Worm (Caenorhabditis elegans): ENCODE results near the gene F48B9.3.

The F48B9.3 gene

ce11 chrX:2164751-2165150 lies at the start of gene F48B9.3:
F48B9.3 (plus strand) TSS chrX:2165051.
- TF ChIP-seq ztf-11 (tag; optimal IDR thresholded peaks at IDR 0.05) = no peak
- TF ChIP-seq lsy-2 (tag; optimal IDR thresholded peaks at IDR 0.05) = no peak
- TF ChIP-seq nhr-12 (tag; optimal IDR thresholded peaks at IDR 0.05) = no peak
- TF ChIP-seq flh-1 (GFP tag; optimal IDR thresholded peaks at IDR 0.05) = no peak
- TF ChIP-seq unc-39 (tag; optimal IDR thresholded peaks at IDR 0.05) = no peak
- TF ChIP-seq sptf-1 (tag; optimal IDR thresholded peaks at IDR 0.05) = no peak
- TF ChIP-seq nhr-76 (tag; optimal IDR thresholded peaks at IDR 0.05) = no peak
- no peak for TF ChIP-seq ham-2 (GFP tag; optimal IDR thresholded peaks at IDR 0.05)

ce11 chrX:2116304-2116867 lies 48.5 kb upstream of the F48B9.3 start:
- no peak for TF ChIP-seq bed-3 (GFP tag; optimal IDR thresholded peaks at IDR 0.05)
- peak; percentile 61 for TF ChIP-seq elt-1 (tag; optimal IDR thresholded peaks at IDR 0.05; ENCODE audit: borderline replicate concordance, insufficient read depth)

ce11 chrX:2118162-2118561 lies 46.7 kb upstream of the F48B9.3 start, which contains the start of gene swip-10:
swip-10 (minus strand) TSS chrX:2118262.
- TF ChIP-seq cnd-1 (tag; optimal IDR thresholded peaks at IDR 0.05) (no peak), elt-1 (tag; optimal IDR thresholded peaks at IDR 0.05; ENCODE audit: borderline replicate concordance, insufficient read depth) (no peak), lin-13 (tag; optimal IDR thresholded peaks at IDR 0.05) (no peak), ceh-43 (GFP tag; optimal IDR thresholded peaks at IDR 0.05) (no peak), bed-3 (GFP tag; optimal IDR thresholded peaks at IDR 0.05) (no peak), hlh-1 (tag; optimal IDR thresholded peaks at IDR 0.05) (no peak), nhr-28 (tag; optimal IDR thresholded peaks at IDR 0.05) (no peak), drap-1 (GFP tag; optimal IDR thresholded peaks at IDR 0.05) (no peak)

- TF ChIP-seq ztf-11 (tag; optimal IDR thresholded peaks at IDR 0.05) = no peak
- no peak for TF ChIP-seq lsy-2 (tag; optimal IDR thresholded peaks at IDR 0.05)
- no peak for TF ChIP-seq zip-8 (tag; optimal IDR thresholded peaks at IDR 0.05)
- TF ChIP-seq mab-5 (tag; optimal IDR thresholded peaks at IDR 0.05) = no peak
- TF ChIP-seq blmp-1 (tag; optimal IDR thresholded peaks at IDR 0.05) = no peak
- no peak for TF ChIP-seq M03D4.4 (tag; optimal IDR thresholded peaks at IDR 0.05)
These were observed 43.9 kb upstream of the F48B9.3 start, which contains the start of gene gpa-5 for ce11 chrX:2120961-2121360. gpa-5 (minus strand) TSS chrX:2121061.

- TF ChIP-seq nhr-76 (tag; optimal IDR thresholded peaks at IDR 0.05) (no peak), nhr-2 (tag; optimal IDR thresholded peaks at IDR 0.05) (no peak), sem-2 (GFP tag; optimal IDR thresholded peaks at IDR 0.05) (no peak), mls-2 (tag; optimal IDR thresholded peaks at IDR 0.05) (no peak), ham-2 (GFP tag; optimal IDR thresholded peaks at IDR 0.05) (no peak), snpc-4 (tag; optimal IDR thresholded peaks at IDR 0.05) (no peak), ceh-39 (tag; optimal IDR thresholded peaks at IDR 0.05) (no peak), nhr-237 (tag; optimal IDR thresholded peaks at IDR 0.05) (no peak), drap-1 (GFP tag; optimal IDR thresholded peaks at IDR 0.05) (no peak), elt-1 (tag; optimal IDR thresholded peaks at IDR 0.05; ENCODE audit: borderline replicate concordance, insufficient read depth) (no peak), sptf-1 (tag; optimal IDR thresholded peaks at IDR 0.05) (no peak), lsy-2 (tag; optimal IDR thresholded peaks at IDR 0.05) (no peak), ceh-83 (GFP tag; optimal IDR thresholded peaks at IDR 0.05) (no peak), nhr-12 (tag; optimal IDR thresholded peaks at IDR 0.05) (no peak), nhr-28 (tag; optimal IDR thresholded peaks at IDR 0.05) (no peak), lin-32 (GFP tag; optimal IDR thresholded peaks at IDR 0.05) (no peak)
These were observed 34.7 kb upstream of the F48B9.3 start, which contains the start of gene F53B1.8 for ce11 chrX:2130141-2130540. F53B1.8 (minus strand) TSS chrX:2130241.

ce11 chrX:2131650-2132049 lies 33.2 kb upstream of the F48B9.3 start, which contains the start of gene F53B1.9:
F53B1.9 (minus strand) TSS chrX:2131844.
- TF ChIP-seq unc-39 (tag; optimal IDR thresholded peaks at IDR 0.05) (no peak), ces-1 (GFP tag; optimal IDR thresholded peaks at IDR 0.05) (peak; percentile 2), M03D4.4 (tag; optimal IDR thresholded peaks at IDR 0.05) (no peak), cnd-1 (tag; optimal IDR thresholded peaks at IDR 0.05) (no peak), nhr-76 (tag; optimal IDR thresholded peaks at IDR 0.05) (no peak), ceh-83 (GFP tag; optimal IDR thresholded peaks at IDR 0.05) (no peak)
